Fruit fly (Drosophila melanogaster): ENCODE measurements around the gene CG7183.

DNA sequence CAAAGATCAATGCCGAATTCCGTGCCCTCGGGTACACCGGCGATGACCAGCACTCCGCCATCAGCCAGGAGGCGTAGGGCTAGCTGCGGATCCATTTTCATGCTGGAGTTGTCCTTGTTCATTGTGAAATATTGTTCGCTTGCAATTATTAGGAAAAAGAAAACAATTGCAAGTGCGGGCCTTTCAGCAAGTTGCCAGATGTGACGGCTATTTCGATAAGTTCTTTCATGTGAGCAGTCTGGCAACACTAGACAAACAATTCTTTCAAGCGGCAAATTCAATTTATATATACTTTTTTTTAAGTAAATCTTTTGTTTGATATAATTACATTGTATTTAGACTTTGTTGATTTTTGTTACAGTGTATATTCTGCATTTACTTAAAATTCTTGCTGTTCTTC lies 32.1 kb upstream of the CG7183 start, which contains the start of gene CG12320:
- TF ChIP-seq psq (optimal IDR thresholded peaks at IDR 0.05) (no peak), insv (optimal IDR thresholded peaks at IDR 0.05) (no peak), h (optimal IDR thresholded peaks at IDR 0.05) (no peak), Sin3A (optimal IDR thresholded peaks at IDR 0.05) (no peak), ttk (optimal IDR thresholded peaks at IDR 0.05) (no peak), Myc (optimal IDR thresholded peaks at IDR 0.05) (no peak)
